Fruit fly (Drosophila melanogaster) whole organism, adult: ENCODE measurements around the gene RasGAP1.

Source experiments
- CG11617 ChIP-seq: fragments of 200-800 bp; sonication (Bioruptor generic); optimal IDR thresholded peaks from 2 replicates; lab custom pipeline; 2017; ENCODE audit warnings: mild to moderate bottlenecking, missing biosample characterization, missing genetic modification reagents, missing genetic modification characterization
- CG12768 ChIP-seq: fragments of 200-800 bp; sonication (Bioruptor generic); optimal IDR thresholded peaks from 2 replicates; lab custom pipeline; 2017; ENCODE audit warnings: missing biosample characterization, missing genetic modification characterization, mild to moderate bottlenecking, moderate library complexity, missing genetic modification reagents
- CG14711 ChIP-seq: fragments of 200-800 bp; sonication (Bioruptor generic); optimal IDR thresholded peaks from 2 replicates; lab custom pipeline; 2018; ENCODE audit warnings: missing biosample characterization, mild to moderate bottlenecking, missing genetic modification characterization, moderate library complexity
- CG1620 ChIP-seq: fragments of 200-800 bp; sonication (Bioruptor generic); optimal IDR thresholded peaks from 2 replicates; lab custom pipeline; 2016; ENCODE audit warnings: missing biosample characterization, missing genetic modification characterization
- CG33017 ChIP-seq: fragments of 200-800 bp; sonication (Bioruptor generic); optimal IDR thresholded peaks from 2 replicates; lab custom pipeline; 2018; ENCODE audit warnings: missing biosample characterization, mild to moderate bottlenecking, missing genetic modification characterization, moderate library complexity
- CG7045 ChIP-seq: fragments of 200-800 bp; sonication (Bioruptor generic); optimal IDR thresholded peaks from 2 replicates; lab custom pipeline; 2017; ENCODE audit warnings: missing biosample characterization, mild to moderate bottlenecking, missing genetic modification characterization
- Clk ChIP-seq: fragments of 200-800 bp; sonication (Bioruptor generic); optimal IDR thresholded peaks from 2 replicates; lab custom pipeline; 2017; ENCODE audit warnings: missing biosample characterization, missing genetic modification characterization
- Crg-1 ChIP-seq: fragments of 200-800 bp; sonication (Bioruptor generic); optimal IDR thresholded peaks from 2 replicates; lab custom pipeline; 2016; ENCODE audit warnings: missing biosample characterization, missing genetic modification characterization
- bab1 ChIP-seq: fragments of 200-800 bp; sonication (Bioruptor generic); optimal IDR thresholded peaks from 3 replicates; lab custom pipeline; 2019; ENCODE audit warnings: missing biosample characterization, mild to moderate bottlenecking, missing genetic modification characterization, moderate library complexity
- cic ChIP-seq: fragments of 200-800 bp; sonication (Bioruptor generic); optimal IDR thresholded peaks from 2 replicates; lab custom pipeline; 2017; ENCODE audit warnings: missing biosample characterization, mild to moderate bottlenecking, missing genetic modification characterization, moderate library complexity
- cnc ChIP-seq, 2 experiments: fragments of >200 bp; optimal IDR thresholded peaks; 2 replicates each; lab custom pipeline; 2017
- kay ChIP-seq: fragments of 200-800 bp; sonication (Bioruptor generic); peaks from one replicate; lab custom pipeline; 2016; ENCODE audit warnings: missing biosample characterization, missing genetic modification characterization, borderline replicate concordance
- pad ChIP-seq: fragments of 200-800 bp; sonication (Bioruptor generic); optimal IDR thresholded peaks from 3 replicates; lab custom pipeline; 2017; ENCODE audit warnings: missing biosample characterization, missing genetic modification characterization, mild to moderate bottlenecking, moderate library complexity, missing genetic modification reagents
- toe ChIP-seq: fragments of 200-800 bp; sonication (Bioruptor generic); optimal IDR thresholded peaks from 2 replicates; lab custom pipeline; 2016; ENCODE audit warnings: missing biosample characterization, missing genetic modification characterization

- TF ChIP-seq CG12768 (GFP tag; lab: Kevin White, UChicago), result peak; percentile 47
- no peak for TF ChIP-seq CG7045 (GFP tag; lab: Kevin White, UChicago)
- no peak for TF ChIP-seq CG1620
- TF ChIP-seq pad (GFP tag; lab: Kevin White, UChicago), result no peak
- no peak for TF ChIP-seq CG11617 (GFP tag; lab: Kevin White, UChicago)
- TF ChIP-seq CG14711 (tag; lab: Kevin White, UChicago), result no peak
- no peak for TF ChIP-seq Clk (GFP tag; lab: Kevin White, UChicago)
- TF ChIP-seq cnc (optimal IDR thresholded peaks at IDR 0.05; lab: Kevin White, UChicago), result no peak
- TF ChIP-seq cic (GFP tag; lab: Kevin White, UChicago), result no peak
- TF ChIP-seq kay (GFP tag; lab: Kevin White, UChicago), result peak; percentile 90
- TF ChIP-seq CG33017, result no peak
- no peak for TF ChIP-seq bab1
- TF ChIP-seq Crg-1 (GFP tag; lab: Kevin White, UChicago), result no peak
- TF ChIP-seq toe (GFP tag; lab: Kevin White, UChicago), result no peak
These were observed 8.6 kb upstream of the RasGAP1 start for dm6 chr3L:9863656-9864055.
